Fruit fly (Drosophila melanogaster) Kc167 (cell line): ENCODE measurements around the gene Duox.

Source experiments
- Myc ChIP-seq: fragments of >200 bp; optimal IDR thresholded peaks from 2 replicates; lab custom pipeline; 2017; ENCODE audit warnings: missing external identifiers
- Sin3A ChIP-seq: fragments of >200 bp; optimal IDR thresholded peaks from 2 replicates; lab custom pipeline; 2018; ENCODE audit warnings: missing external identifiers
- h ChIP-seq: fragments of >200 bp; optimal IDR thresholded peaks from 3 replicates; lab custom pipeline; 2018; ENCODE audit warnings: missing external identifiers
- insv ChIP-seq: fragments of >200 bp; optimal IDR thresholded peaks from 3 replicates; lab custom pipeline; 2018; ENCODE audit warnings: missing external identifiers
- psq ChIP-seq: fragments of >200 bp; optimal IDR thresholded peaks from 2 replicates; lab custom pipeline; 2017; ENCODE audit warnings: missing external identifiers
- ttk ChIP-seq: sonication (Bioruptor generic); optimal IDR thresholded peaks from 2 replicates; lab custom pipeline; 2017; ENCODE audit warnings: missing external identifiers

DNA sequence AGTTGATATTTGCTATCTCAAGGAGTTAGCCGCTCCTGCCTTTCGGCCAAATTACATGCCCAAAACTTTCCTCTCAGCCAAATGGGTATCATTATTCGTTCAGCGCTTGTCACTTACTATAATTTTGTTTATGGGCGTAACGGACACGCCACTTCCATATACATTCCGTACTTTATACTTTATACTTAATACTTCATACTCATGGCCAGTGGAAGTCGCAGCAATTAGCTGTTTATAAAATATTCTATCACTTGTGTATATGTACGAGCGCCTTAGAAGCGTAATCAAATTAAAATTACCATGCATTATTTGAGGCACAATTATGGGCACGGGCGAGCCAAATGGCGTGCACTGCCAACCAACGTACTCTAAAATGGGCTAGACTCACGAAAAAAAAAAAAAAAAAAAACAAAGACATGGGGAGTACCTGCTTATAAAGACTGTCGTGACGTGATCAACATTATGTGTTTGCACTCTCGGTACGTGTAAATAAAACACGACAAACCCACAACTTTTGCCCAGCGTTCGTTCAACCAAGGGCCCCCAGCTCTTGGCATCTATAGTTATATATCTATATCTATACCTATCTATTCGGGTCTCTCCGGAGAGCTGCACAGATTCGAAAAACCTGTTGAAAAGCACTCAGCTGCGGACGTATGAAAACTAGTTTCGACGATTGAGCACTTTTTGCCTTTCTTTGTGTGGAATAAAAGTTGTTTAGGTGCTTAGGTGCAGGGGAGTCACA is 31.3 kb upstream of the Duox start:
- TF ChIP-seq insv (lab: Kevin White, UChicago) (no peak), psq (lab: Kevin White, UChicago) (no peak), h (no peak), Myc (lab: Kevin White, UChicago) (no peak), ttk (lab: Kevin White, UChicago) (no peak), Sin3A (no peak)
